Fruit fly (Drosophila melanogaster) whole organism, embryonic: ENCODE measurements around the gene T48.
A peak's percentile ranks its signal among the peaks of the same experiment; 100 is the strongest.

Source experiments
- Blimp-1 ChIP-seq: fragments of 200-800 bp; sonication (Bioruptor generic); optimal IDR thresholded peaks from 3 replicates; lab custom pipeline; 2018; ENCODE audit warnings: missing biosample characterization, missing genetic modification characterization, mild to moderate bottlenecking, moderate library complexity, missing genetic modification reagents
- CG10565 ChIP-seq: fragments of 200-800 bp; sonication (Bioruptor generic); optimal IDR thresholded peaks from 3 replicates; lab custom pipeline; 2016; ENCODE audit warnings: missing biosample characterization, mild to moderate bottlenecking, missing genetic modification characterization
- CG12942 ChIP-seq: fragments of 200-800 bp; sonication (Bioruptor generic); optimal IDR thresholded peaks from 3 replicates; lab custom pipeline; 2016; ENCODE audit warnings: missing biosample characterization, missing genetic modification characterization
- CG13287 ChIP-seq: fragments of 200-800 bp; sonication (Bioruptor generic); IDR thresholded peaks from 2 replicates; pipeline ENCODE4 v1.3.6; 2022; ENCODE audit warnings: missing biosample characterization, missing genetic modification characterization; ENCODE audit not compliant: partially characterized antibody
- CG13775 ChIP-seq: fragments of 200-800 bp; sonication (Bioruptor generic); optimal IDR thresholded peaks from 3 replicates; lab custom pipeline; 2017; ENCODE audit warnings: missing biosample characterization, mild to moderate bottlenecking, missing genetic modification characterization
- CG1602 ChIP-seq: fragments of 200-800 bp; sonication (Bioruptor generic); optimal IDR thresholded peaks from 3 replicates; lab custom pipeline; 2016; ENCODE audit warnings: missing biosample characterization, missing genetic modification characterization
- CG16779 ChIP-seq: fragments of 200-800 bp; sonication (Bioruptor generic); IDR thresholded peaks from 2 replicates; pipeline ENCODE4 v1.3.6; 2022; ENCODE audit warnings: missing biosample characterization, missing genetic modification characterization
- CG2889 ChIP-seq: fragments of 200-800 bp; sonication (Bioruptor generic); IDR thresholded peaks from 3 replicates; pipeline ENCODE4 v1.3.6; 2022; ENCODE audit warnings: missing biosample characterization, missing genetic modification characterization
- CG30020 ChIP-seq: fragments of 200-800 bp; optimal IDR thresholded peaks from 2 replicates; lab custom pipeline; 2019; ENCODE audit warnings: missing biosample characterization, mild to moderate bottlenecking, missing genetic modification characterization, moderate library complexity
- CG30431 ChIP-seq: fragments of 200-800 bp; sonication (Bioruptor generic); optimal IDR thresholded peaks from 2 replicates; lab custom pipeline; 2017; ENCODE audit warnings: missing biosample characterization, missing genetic modification characterization
- CG3065 ChIP-seq: fragments of 200-800 bp; sonication (Bioruptor generic); optimal IDR thresholded peaks from 2 replicates; lab custom pipeline; 2016; ENCODE audit warnings: missing biosample characterization, missing genetic modification characterization
- CG3163 ChIP-seq: fragments of 200-800 bp; sonication (Bioruptor generic); optimal IDR thresholded peaks from 3 replicates; lab custom pipeline; 2016; ENCODE audit warnings: missing biosample characterization, missing genetic modification characterization
- CG4424 ChIP-seq: fragments of 200-800 bp; sonication (Bioruptor generic); optimal IDR thresholded peaks from 3 replicates; lab custom pipeline; 2016; ENCODE audit warnings: missing biosample characterization, missing genetic modification characterization
- CG6254 ChIP-seq: fragments of 200-800 bp; sonication (Bioruptor generic); optimal IDR thresholded peaks from 3 replicates; lab custom pipeline; 2017; ENCODE audit warnings: mild to moderate bottlenecking, missing biosample characterization, missing genetic modification reagents, missing genetic modification characterization
- CG6272 ChIP-seq: fragments of 200-800 bp; sonication (Bioruptor generic); IDR thresholded peaks from 2 replicates; pipeline ENCODE4 v1.3.6; 2022; ENCODE audit warnings: missing biosample characterization, missing genetic modification characterization
- CG9437 ChIP-seq: fragments of 200-800 bp; sonication (Bioruptor generic); optimal IDR thresholded peaks from 2 replicates; lab custom pipeline; 2018; ENCODE audit warnings: missing biosample characterization, mild to moderate bottlenecking, missing genetic modification characterization
- CrebB ChIP-seq: fragments of 200-800 bp; sonication (Bioruptor generic); optimal IDR thresholded peaks from 3 replicates; lab custom pipeline; 2018; ENCODE audit warnings: missing biosample characterization, mild to moderate bottlenecking, missing genetic modification characterization
- Dref ChIP-seq: fragments of 200-800 bp; sonication (Bioruptor generic); IDR thresholded peaks from 2 replicates; pipeline ENCODE4 v1.3.6; 2022; ENCODE audit warnings: missing biosample characterization, missing genetic modification characterization
- E2f2 ChIP-seq: fragments of 200-800 bp; sonication (Bioruptor generic); IDR thresholded peaks from 2 replicates; pipeline ENCODE4 v1.3.6; 2022; ENCODE audit warnings: missing biosample characterization, missing genetic modification characterization
- Elba2 ChIP-seq: fragments of 200-800 bp; sonication (Bioruptor generic); optimal IDR thresholded peaks from 3 replicates; lab custom pipeline; 2016; ENCODE audit warnings: missing biosample characterization, missing genetic modification characterization
- Ets65A ChIP-seq: fragments of 200-800 bp; sonication (Bioruptor generic); peaks from one replicate; lab custom pipeline; 2016; ENCODE audit warnings: missing biosample characterization, missing genetic modification characterization
- Hr39 ChIP-seq: fragments of >200 bp; optimal IDR thresholded peaks from 2 replicates; lab custom pipeline; 2017
- Kr ChIP-seq: fragments of 200-800 bp; sonication (Bioruptor generic); optimal IDR thresholded peaks from 2 replicates; lab custom pipeline; 2017; ENCODE audit warnings: missing biosample characterization, mild to moderate bottlenecking, missing genetic modification characterization
- Meics ChIP-seq: fragments of 200-800 bp; sonication (Bioruptor generic); optimal IDR thresholded peaks from 2 replicates; lab custom pipeline; 2017; ENCODE audit warnings: missing biosample characterization, mild to moderate bottlenecking, missing genetic modification characterization
- NfI ChIP-seq: fragments of 200-800 bp; sonication (Bioruptor generic); optimal IDR thresholded peaks from 3 replicates; lab custom pipeline; 2018; ENCODE audit warnings: missing biosample characterization, mild to moderate bottlenecking, missing genetic modification characterization, moderate library complexity
- Sry-β ChIP-seq: fragments of 200-800 bp; sonication (Bioruptor generic); optimal IDR thresholded peaks from 2 replicates; lab custom pipeline; 2018; ENCODE audit warnings: missing biosample characterization, mild to moderate bottlenecking, missing genetic modification characterization, moderate library complexity
- TFAM ChIP-seq: fragments of 200-800 bp; sonication (Bioruptor generic); optimal IDR thresholded peaks from 2 replicates; lab custom pipeline; 2017; ENCODE audit warnings: missing biosample characterization, missing genetic modification characterization, inconsistent platforms
- YL-1 ChIP-seq: fragments of 200-800 bp; sonication (Bioruptor generic); optimal IDR thresholded peaks from 3 replicates; lab custom pipeline; 2017; ENCODE audit warnings: missing biosample characterization, mild to moderate bottlenecking, missing genetic modification characterization
- amos ChIP-seq: fragments of 200-800 bp; sonication (Bioruptor generic); IDR thresholded peaks from 2 replicates; pipeline ENCODE4 v1.3.6; 2022; ENCODE audit warnings: missing biosample characterization, missing genetic modification characterization; ENCODE audit not compliant: partially characterized antibody
- ash1 ChIP-seq: fragments of 200-800 bp; sonication (Bioruptor generic); optimal IDR thresholded peaks from 2 replicates; lab custom pipeline; 2018; ENCODE audit warnings: missing biosample characterization, mild to moderate bottlenecking, missing genetic modification characterization
- bab2 ChIP-seq: fragments of 200-800 bp; sonication (Bioruptor generic); optimal IDR thresholded peaks from 2 replicates; lab custom pipeline; 2016; ENCODE audit warnings: missing biosample characterization, missing genetic modification characterization
- cas ChIP-seq: fragments of 200-800 bp; sonication (Bioruptor generic); IDR thresholded peaks from 2 replicates; pipeline ENCODE4 v1.3.6; 2022; ENCODE audit warnings: missing biosample characterization, missing genetic modification characterization
- cg ChIP-seq: fragments of 200-800 bp; sonication (Bioruptor generic); optimal IDR thresholded peaks from 3 replicates; lab custom pipeline; 2019; ENCODE audit warnings: missing biosample characterization, mild to moderate bottlenecking, missing genetic modification characterization, moderate library complexity
- ci ChIP-seq: fragments of 200-800 bp; sonication (Bioruptor generic); IDR thresholded peaks from 3 replicates; pipeline ENCODE4 v1.3.6; 2022; ENCODE audit warnings: missing biosample characterization, missing genetic modification characterization
- eyg ChIP-seq: fragments of 200-800 bp; sonication (Bioruptor generic); optimal IDR thresholded peaks from 3 replicates; lab custom pipeline; 2016; ENCODE audit warnings: missing biosample characterization, missing genetic modification characterization
- her ChIP-seq: fragments of 200-800 bp; sonication (Bioruptor generic); optimal IDR thresholded peaks from 2 replicates; lab custom pipeline; 2016; ENCODE audit warnings: missing biosample characterization, missing genetic modification characterization
- jigr1 ChIP-seq: fragments of 200-800 bp; sonication (Bioruptor generic); IDR thresholded peaks from 3 replicates; pipeline ENCODE4 v1.3.6; 2022; ENCODE audit warnings: missing biosample characterization, missing genetic modification characterization
- mirr ChIP-seq: fragments of 200-800 bp; sonication (Bioruptor generic); optimal IDR thresholded peaks from 3 replicates; lab custom pipeline; 2018; ENCODE audit warnings: missing biosample characterization, mild to moderate bottlenecking, missing genetic modification characterization
- pb ChIP-seq: fragments of 200-800 bp; sonication (Bioruptor generic); optimal IDR thresholded peaks from 3 replicates; lab custom pipeline; 2016; ENCODE audit warnings: missing biosample characterization, missing genetic modification characterization
- peb ChIP-seq: fragments of 200-800 bp; sonication (Bioruptor generic); IDR thresholded peaks from 2 replicates; pipeline ENCODE4 v1.3.6; 2022; ENCODE audit warnings: missing biosample characterization, missing genetic modification characterization
- psq ChIP-seq: fragments of 200-800 bp; sonication (Bioruptor generic); optimal IDR thresholded peaks from 2 replicates; lab custom pipeline; 2017; ENCODE audit warnings: missing biosample characterization, missing genetic modification characterization
- sens ChIP-seq: fragments of 200-800 bp; sonication (Bioruptor generic); peaks from one replicate; lab custom pipeline; 2016; ENCODE audit warnings: missing biosample characterization, missing genetic modification characterization
- sna ChIP-seq: fragments of 200-800 bp; sonication (Bioruptor generic); IDR thresholded peaks from 2 replicates; pipeline ENCODE4 v1.3.6; 2022; ENCODE audit warnings: missing biosample characterization, missing genetic modification characterization; ENCODE audit not compliant: partially characterized antibody
- so ChIP-seq: fragments of 200-800 bp; sonication (Bioruptor generic); IDR thresholded peaks from 3 replicates; pipeline ENCODE4 v1.3.6; 2022; ENCODE audit warnings: missing biosample characterization, missing genetic modification characterization
- sug ChIP-seq: fragments of 200-800 bp; optimal IDR thresholded peaks from 2 replicates; lab custom pipeline; 2019; ENCODE audit warnings: missing biosample characterization, mild to moderate bottlenecking, missing genetic modification characterization, moderate library complexity
- tgo ChIP-seq: fragments of 200-800 bp; sonication (Bioruptor generic); IDR thresholded peaks from 3 replicates; pipeline ENCODE4 v1.3.6; 2022; ENCODE audit warnings: missing biosample characterization, missing genetic modification characterization
- twi ChIP-seq: fragments of 200-800 bp; optimal IDR thresholded peaks from 2 replicates; lab custom pipeline; 2019; ENCODE audit warnings: missing biosample characterization, mild to moderate bottlenecking, missing genetic modification characterization, moderate library complexity
- vvl ChIP-seq: fragments of 200-800 bp; sonication (Bioruptor generic); IDR thresholded peaks from 2 replicates; pipeline ENCODE4 v1.3.6; 2022; ENCODE audit warnings: missing biosample characterization, missing genetic modification characterization
- wdn ChIP-seq: fragments of 200-800 bp; sonication (Bioruptor generic); IDR thresholded peaks from 2 replicates; pipeline ENCODE4 v1.3.6; 2022; ENCODE audit warnings: missing biosample characterization, missing genetic modification characterization

Gene T48

DNA sequence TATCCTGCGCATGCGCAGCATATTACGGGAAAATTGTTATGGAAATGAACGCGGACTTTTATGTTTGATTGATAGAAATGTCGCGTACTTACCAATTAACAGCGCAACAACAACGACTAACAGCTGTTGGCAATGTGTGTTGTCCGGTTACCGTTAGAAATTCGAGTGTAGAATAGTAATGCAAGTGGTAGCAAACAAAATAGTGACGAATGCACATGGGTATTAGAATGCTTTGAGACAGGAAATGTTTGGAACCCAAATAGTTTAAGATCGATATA lies 1.4 kb downstream of the T48 start:
- TF ChIP-seq her (GFP tag; lab: Kevin White, UChicago) (no peak), sens (peak; percentile 24), Meics (GFP tag; lab: Kevin White, UChicago) (peak; percentile 11), twi (tag; lab: Kevin White, UChicago) (peak; percentile 97)

DNA sequence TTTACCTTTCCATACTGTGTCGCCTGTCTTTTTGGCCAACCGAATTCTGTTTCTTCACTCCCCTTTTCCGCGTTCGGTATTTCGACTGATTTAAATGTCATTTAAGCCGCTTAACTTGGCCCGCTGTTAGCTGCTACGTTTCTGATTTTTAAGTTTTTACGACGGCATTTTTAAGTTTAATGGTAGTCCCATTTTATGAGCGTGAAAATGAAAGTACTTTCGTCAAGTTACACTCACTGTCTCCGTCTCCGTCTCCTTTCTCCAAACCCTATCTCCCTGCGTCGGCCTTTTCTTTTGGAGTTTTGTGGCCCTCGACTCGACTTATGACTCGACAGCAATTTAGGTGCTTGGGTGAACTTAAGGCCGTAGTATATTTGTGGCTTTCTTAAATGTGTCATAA lies 3.7 kb downstream of the T48 start:
- TF ChIP-seq bab2 (GFP tag; lab: Kevin White, UChicago) (no peak), NfI (GFP tag; lab: Kevin White, UChicago) (no peak), Blimp-1 (GFP tag; lab: Kevin White, UChicago) (peak; percentile 76), Ets65A (peak; percentile 62), Kr (peak; percentile 5)

DNA sequence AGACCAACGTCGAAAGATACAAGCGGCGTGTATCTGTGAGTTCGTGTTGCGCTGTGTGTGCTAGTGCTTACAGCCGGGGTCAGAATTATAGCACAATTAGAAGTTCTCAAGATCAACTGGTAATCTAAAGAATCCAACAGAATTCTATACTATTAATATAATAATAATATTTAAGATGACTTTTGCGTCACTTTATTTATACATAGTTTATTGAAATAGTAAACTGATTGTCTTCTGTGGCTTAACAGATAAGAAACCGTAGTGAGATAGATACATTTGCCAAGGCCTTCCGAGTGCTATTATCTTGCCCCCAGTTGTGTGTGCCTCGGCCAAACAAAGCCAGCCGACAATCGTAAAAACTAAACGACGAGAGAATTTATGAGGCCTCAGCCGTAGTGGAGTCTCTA lies 4.8 kb downstream of the T48 start:
- TF ChIP-seq CG1602 (GFP tag; lab: Kevin White, UChicago) (peak; percentile 41), CG2889 (GFP tag; lab: Robert Waterston, UW) (0 out of 3 replicates have a peak, but pooled peaks have one; percentile 32), CG10565 (GFP tag; lab: Kevin White, UChicago) (no peak), CG6254 (peak; percentile 77), wdn (GFP tag; lab: Robert Waterston, UW) (no peak; the same call in 1 of the 2 replicates), CG30431 (GFP tag; lab: Kevin White, UChicago) (peak; percentile 41), jigr1 (GFP tag; lab: Robert Waterston, UW) (no peak), sug (peak; percentile 65), amos (GFP tag; lab: Robert Waterston, UW) (no peak), tgo (GFP tag; lab: Robert Waterston, UW) (peak; percentile 53), CG3163 (GFP tag; lab: Kevin White, UChicago) (no peak), peb (GFP tag; lab: Robert Waterston, UW) (peak; percentile 22; the same call in 1 of the 2 replicates), CG12942 (GFP tag; lab: Kevin White, UChicago) (peak; percentile 24), E2f2 (GFP tag; lab: Robert Waterston, UW) (peak; percentile 31; the same call in 1 of the 2 replicates), so (GFP tag; lab: Robert Waterston, UW) (no peak), Sry-β (GFP tag; lab: Kevin White, UChicago) (peak; percentile 35), ci (GFP tag; lab: Robert Waterston, UW) (0 out of 3 replicates have a peak, but pooled peaks have one; percentile 53), Hr39 (lab: Kevin White, UChicago) (no peak), Meics (GFP tag; lab: Kevin White, UChicago) (peak; percentile 50), eyg (GFP tag; lab: Kevin White, UChicago) (no peak), ash1 (GFP tag; lab: Kevin White, UChicago) (no peak), mirr (GFP tag; lab: Kevin White, UChicago) (no peak), TFAM (peak; percentile 4), pb (no peak), cg (peak; percentile 26), cas (GFP tag; lab: Robert Waterston, UW) (no peak), Dref (GFP tag; lab: Robert Waterston, UW) (no peak), CG9437 (GFP tag; lab: Kevin White, UChicago) (peak; percentile 58), psq (no peak), YL-1 (GFP tag; lab: Kevin White, UChicago) (peak; percentile 51), CG6272 (GFP tag; lab: Robert Waterston, UW) (no peak), CG16779 (GFP tag; lab: Robert Waterston, UW) (no peak), CrebB (peak; percentile 23), Elba2 (GFP tag; lab: Kevin White, UChicago) (no peak), CG4424 (GFP tag; lab: Kevin White, UChicago) (peak; percentile 60), sna (GFP tag; lab: Robert Waterston, UW) (no peak), vvl (GFP tag; lab: Robert Waterston, UW) (peak; percentile 77), CG30020 (peak; percentile 31), sens (peak; percentile 83), CG13775 (GFP tag; lab: Kevin White, UChicago) (peak; percentile 66), CG13287 (GFP tag; lab: Robert Waterston, UW) (no peak), CG3065 (GFP tag; lab: Kevin White, UChicago) (peak; percentile 41)
